Fruit fly (Drosophila melanogaster): ENCODE data around the gene synr.
A peak's percentile ranks its signal among the peaks of the same experiment; 100 is the strongest.

synr gene

DNA sequence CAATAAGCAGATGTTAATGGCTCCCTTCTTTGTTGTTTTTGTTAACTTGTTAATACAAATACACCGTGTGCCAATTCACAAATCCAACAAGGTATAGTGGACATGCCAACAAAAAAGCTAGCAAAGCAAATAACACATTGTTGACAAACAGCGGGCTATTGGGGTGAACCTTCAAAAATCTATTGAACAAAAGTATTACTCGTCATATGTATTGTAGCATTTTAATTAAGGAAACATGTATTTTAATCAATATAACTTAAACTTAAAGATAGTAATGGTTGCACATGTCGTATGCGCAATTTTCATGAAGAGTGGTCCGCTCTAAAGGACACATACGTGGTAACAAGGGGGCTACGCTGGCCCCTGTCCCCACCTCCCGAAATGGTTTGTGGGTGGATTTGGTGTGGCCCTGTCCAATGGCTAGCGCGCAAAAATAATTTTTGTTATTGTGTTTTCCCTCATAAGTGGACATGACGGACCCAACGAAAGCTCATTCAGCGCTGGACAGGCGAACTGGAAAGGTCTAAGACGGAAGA lies at the start of gene synr:
TSS of gene synr (plus strand) at position 486 of the 536 bp plus-strand sequence.
- TF ChIP-seq fd85E (GFP tag; optimal IDR thresholded peaks at IDR 0.05) = no peak
- TF ChIP-seq salr (GFP tag; optimal IDR thresholded peaks at IDR 0.05) = no peak
- TF ChIP-seq spab (GFP tag; optimal IDR thresholded peaks at IDR 0.05) = no peak
- TF ChIP-seq CG6808 (GFP tag; optimal IDR thresholded peaks at IDR 0.05) = no peak
- TF ChIP-seq ss (GFP tag; optimal IDR thresholded peaks at IDR 0.05) = no peak
- TF ChIP-seq esn (GFP tag; optimal IDR thresholded peaks at IDR 0.05) = no peak
- no peak for TF ChIP-seq dac (GFP tag; optimal IDR thresholded peaks at IDR 0.05)
- TF ChIP-seq cyc (GFP tag; optimal IDR thresholded peaks at IDR 0.05) = no peak
- TF ChIP-seq Eip75B (GFP tag; optimal IDR thresholded peaks at IDR 0.05) = no peak
- TF ChIP-seq CG6854 (GFP tag; optimal IDR thresholded peaks at IDR 0.05) = no peak
- TF ChIP-seq CG6792 (GFP tag; optimal IDR thresholded peaks at IDR 0.05) = no peak
- no peak for TF ChIP-seq CG3919 (GFP tag; optimal IDR thresholded peaks at IDR 0.05)
- no peak for TF ChIP-seq CG32006 (GFP tag; optimal IDR thresholded peaks at IDR 0.05)
- no peak for TF ChIP-seq Met (GFP tag; optimal IDR thresholded peaks at IDR 0.05)
- no peak for TF ChIP-seq Sox15 (GFP tag; optimal IDR thresholded peaks at IDR 0.05)
- no peak for TF ChIP-seq CG9139 (GFP tag; optimal IDR thresholded peaks at IDR 0.05)
- no peak for TF ChIP-seq Sox14 (GFP tag; optimal IDR thresholded peaks at IDR 0.05)
- no peak for TF ChIP-seq CG15336 (GFP tag; IDR thresholded peaks at IDR 0.05)
- TF ChIP-seq svp (GFP tag) = no peak
- no peak for TF ChIP-seq Blimp-1 (GFP tag; optimal IDR thresholded peaks at IDR 0.05)

DNA sequence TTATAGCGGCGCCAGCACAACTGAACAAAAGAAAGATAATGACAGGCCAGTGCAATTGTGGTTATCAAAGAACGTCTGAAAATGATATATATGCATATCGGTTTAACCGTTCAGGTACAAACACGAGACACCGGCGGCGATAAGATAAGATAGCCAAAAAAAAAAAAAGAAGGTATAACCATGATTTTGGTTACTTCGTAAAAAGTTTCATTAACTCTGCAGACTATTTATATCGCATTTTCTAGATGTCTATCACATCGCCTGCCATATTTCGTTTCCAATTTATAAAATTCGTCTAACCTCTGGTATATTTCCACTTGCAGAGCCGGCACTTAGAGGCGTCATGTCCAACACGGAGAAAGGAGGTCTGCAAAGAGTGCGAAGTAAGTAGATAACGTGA lies 48.9 kb upstream of the synr start:
- no peak for TF ChIP-seq OdsH (GFP tag; optimal IDR thresholded peaks at IDR 0.05)
- TF ChIP-seq CG7368 (GFP tag; optimal IDR thresholded peaks at IDR 0.05) = no peak
- peak; percentile 3 for TF ChIP-seq vri (GFP tag; optimal IDR thresholded peaks at IDR 0.05)
- TF ChIP-seq CG9139 (GFP tag; optimal IDR thresholded peaks at IDR 0.05) = no peak
- no peak for TF ChIP-seq acj6 (GFP tag; optimal IDR thresholded peaks at IDR 0.05)
- TF ChIP-seq CG11294 (GFP tag; IDR thresholded peaks at IDR 0.05) = no peak
- no peak for TF ChIP-seq salr (GFP tag; optimal IDR thresholded peaks at IDR 0.05)

DNA sequence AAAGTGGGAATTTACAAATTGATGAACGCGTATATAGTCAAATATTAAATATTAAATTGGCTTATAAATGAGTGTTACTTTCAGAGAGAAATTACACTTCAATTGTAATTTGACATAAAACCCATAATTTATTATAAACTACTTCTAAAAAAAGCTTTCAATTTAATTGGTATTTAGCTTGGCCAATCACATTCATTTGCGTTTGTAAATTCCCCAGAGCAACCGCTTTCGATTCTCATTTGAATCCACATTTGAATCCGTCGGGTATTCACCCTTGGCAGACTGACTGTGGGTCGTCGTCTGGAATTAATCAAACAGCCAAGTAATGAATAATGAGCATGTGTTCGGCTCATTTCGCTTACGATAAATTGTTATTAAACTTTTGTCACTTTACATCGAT lies 46.6 kb upstream of the synr start:
- TF ChIP-seq CG3919 (GFP tag; optimal IDR thresholded peaks at IDR 0.05) (no peak), spab (GFP tag; optimal IDR thresholded peaks at IDR 0.05) (no peak), dac (GFP tag; optimal IDR thresholded peaks at IDR 0.05) (no peak), CG3032 (tag; optimal IDR thresholded peaks at IDR 0.05) (no peak), Lpt (GFP tag; optimal IDR thresholded peaks at IDR 0.05) (no peak)

DNA sequence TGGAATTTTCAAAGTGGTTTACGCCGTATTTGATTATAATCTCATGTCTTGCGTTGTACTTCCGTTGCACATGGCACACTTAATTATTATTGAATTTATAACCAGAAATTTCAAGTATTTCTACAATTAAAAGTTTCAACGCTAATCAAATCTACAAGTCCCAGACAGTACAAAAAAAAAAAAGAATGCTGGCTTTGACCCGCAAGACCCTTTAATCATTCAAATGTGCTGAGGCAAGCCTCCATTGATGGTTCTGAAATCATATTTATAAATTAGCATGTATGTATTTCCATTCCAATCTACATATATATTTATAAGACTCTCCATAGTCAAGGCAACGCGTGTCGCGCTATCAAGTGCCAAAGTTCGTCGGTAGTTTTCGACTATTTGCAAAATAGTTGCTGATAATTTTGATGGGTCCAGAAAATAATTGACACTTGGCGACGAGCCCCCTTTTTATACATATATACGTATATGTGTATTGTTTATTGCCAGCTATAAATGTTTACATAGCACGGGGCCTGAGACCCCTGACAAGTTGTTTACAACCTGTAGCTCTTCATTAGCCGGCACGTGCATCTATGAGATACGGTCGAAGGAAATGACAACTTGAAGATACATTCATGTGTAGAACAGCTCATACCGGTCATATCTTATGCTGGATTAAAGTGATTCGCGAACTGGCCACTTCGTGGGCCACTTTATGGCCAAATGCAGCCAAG lies 45.9 kb upstream of the synr start:
- no peak for TF ChIP-seq vri (GFP tag; optimal IDR thresholded peaks at IDR 0.05)
- TF ChIP-seq CG8119 (GFP tag; IDR thresholded peaks at IDR 0.05) = no peak
- no peak for TF ChIP-seq CG11902 (GFP tag; optimal IDR thresholded peaks at IDR 0.05)
- TF ChIP-seq svp (GFP tag) = peak; percentile 83
- TF ChIP-seq fkh (GFP tag; optimal IDR thresholded peaks at IDR 0.05) = peak; percentile 29
- no peak for TF ChIP-seq achi (GFP tag; optimal IDR thresholded peaks at IDR 0.05)
- no peak for TF ChIP-seq acj6 (GFP tag; optimal IDR thresholded peaks at IDR 0.05)
- no peak for TF ChIP-seq Ets21C (GFP tag; optimal IDR thresholded peaks at IDR 0.05)
- TF ChIP-seq CG8632 (GFP tag; optimal IDR thresholded peaks at IDR 0.05) = no peak
- TF ChIP-seq CG15336 (GFP tag; IDR thresholded peaks at IDR 0.05) = no peak
- TF ChIP-seq CG11294 (GFP tag; IDR thresholded peaks at IDR 0.05) = no peak
- no peak for TF ChIP-seq CG34406 (GFP tag; optimal IDR thresholded peaks at IDR 0.05)
